Worm (Caenorhabditis elegans) whole organism, mixed stage, embryonic: ENCODE data around the gene F10C2.7.

Experiments used
- ham-2 ChIP-seq: fragments of 200-800 bp; sonication (Bioruptor generic); optimal IDR thresholded peaks from 2 replicates; lab custom pipeline; 2018; ENCODE audit warnings: mild to moderate bottlenecking, missing genetic modification characterization, missing compliant biosample characterization
- nhr-237 ChIP-seq: fragments of 150-350 bp; optimal IDR thresholded peaks from 2 replicates; lab custom pipeline; 2014; ENCODE audit warnings: missing biosample characterization, missing genetic modification characterization
- nhr-28 ChIP-seq: fragments of 150-350 bp; optimal IDR thresholded peaks from 2 replicates; lab custom pipeline; 2014; ENCODE audit warnings: missing biosample characterization, missing genetic modification characterization
- pha-4 ChIP-seq: fragments of 150-350 bp; optimal IDR thresholded peaks from 2 replicates; lab custom pipeline; 2018; ENCODE audit warnings: missing biosample characterization, missing genetic modification reagents, missing genetic modification characterization
- unc-39 ChIP-seq: fragments of 150-350 bp; optimal IDR thresholded peaks from 2 replicates; lab custom pipeline; 2014; ENCODE audit warnings: missing biosample characterization, missing genetic modification characterization

- TF ChIP-seq nhr-237 (tag; lab: Kevin White, UChicago) (no peak), unc-39 (tag; lab: Kevin White, UChicago) (no peak), pha-4 (no peak), ham-2 (no peak), nhr-28 (tag; lab: Kevin White, UChicago) (no peak)
Observed at ce11 chrV:12006495-12006894, 47.2 kb upstream of the F10C2.7 start, which contains the start of gene F57F5.3.
